Worm (Caenorhabditis elegans) whole organism, mixed stage, embryonic: ENCODE measurements around the gene lron-13.

Experiments
- ceh-83 ChIP-seq: fragments of 200-800 bp; sonication (Bioruptor generic); optimal IDR thresholded peaks from 2 replicates; lab custom pipeline; 2018; ENCODE audit warnings: mild to moderate bottlenecking, missing genetic modification characterization, missing compliant biosample characterization
- elt-3 ChIP-seq: fragments of 150-350 bp; optimal IDR thresholded peaks from 2 replicates; lab custom pipeline; 2014; ENCODE audit warnings: missing biosample characterization, missing genetic modification characterization
- lin-13 ChIP-seq: fragments of 150-350 bp; optimal IDR thresholded peaks from 2 replicates; lab custom pipeline; 2014; ENCODE audit warnings: missing biosample characterization, missing genetic modification characterization
- lin-32 ChIP-seq: fragments of 200-800 bp; sonication (Bioruptor generic); optimal IDR thresholded peaks from 2 replicates; lab custom pipeline; 2018; ENCODE audit warnings: mild to moderate bottlenecking, missing genetic modification characterization, missing compliant biosample characterization
- mls-2 ChIP-seq: sonication (generic microtip); optimal IDR thresholded peaks from 2 replicates; lab custom pipeline; 2016; ENCODE audit warnings: mild to moderate bottlenecking, missing genetic modification characterization, moderate library complexity, missing compliant biosample characterization
- nhr-12 ChIP-seq: fragments of 150-350 bp; optimal IDR thresholded peaks from 2 replicates; lab custom pipeline; 2014; ENCODE audit warnings: missing biosample characterization, missing genetic modification characterization
- nhr-237 ChIP-seq: fragments of 150-350 bp; optimal IDR thresholded peaks from 2 replicates; lab custom pipeline; 2014; ENCODE audit warnings: missing biosample characterization, missing genetic modification characterization
- nhr-76 ChIP-seq: sonication (generic microtip); optimal IDR thresholded peaks from 2 replicates; lab custom pipeline; 2017; ENCODE audit warnings: missing biosample characterization, missing genetic modification characterization
- sptf-1 ChIP-seq: sonication (generic microtip); optimal IDR thresholded peaks from 2 replicates; lab custom pipeline; 2017; ENCODE audit warnings: mild to moderate bottlenecking, missing genetic modification characterization, moderate library complexity, missing compliant biosample characterization
- unc-39 ChIP-seq: fragments of 150-350 bp; optimal IDR thresholded peaks from 2 replicates; lab custom pipeline; 2014; ENCODE audit warnings: missing biosample characterization, missing genetic modification characterization
- ztf-11 ChIP-seq: fragments of 150-350 bp; optimal IDR thresholded peaks from 2 replicates; lab custom pipeline; 2014; ENCODE audit warnings: missing biosample characterization, missing genetic modification characterization

DNA sequence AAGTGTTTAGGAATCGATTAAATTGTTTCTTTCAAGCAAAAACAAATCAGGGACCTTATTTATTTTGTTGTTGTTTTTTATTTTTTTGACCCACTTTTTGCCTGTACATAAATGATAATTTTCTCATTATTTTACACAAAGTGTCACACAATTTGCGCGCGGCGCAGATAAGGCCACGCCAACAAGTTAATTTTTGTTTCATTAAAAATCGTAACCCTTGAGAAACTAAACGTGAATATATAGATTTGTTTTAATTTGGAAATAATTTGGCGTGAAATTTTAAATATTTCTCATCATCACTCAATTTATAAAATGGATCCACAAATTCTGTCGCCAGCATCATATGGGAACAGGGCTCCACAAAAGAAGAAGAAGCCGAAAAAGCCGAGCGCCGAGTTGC is 53.3 kb downstream of the lron-13 start, which contains the start of gene T05D4.5:
- no peak for TF ChIP-seq mls-2
- no peak for TF ChIP-seq elt-3
- TF ChIP-seq unc-39 (tag; lab: Kevin White, UChicago): no peak
- TF ChIP-seq nhr-76: no peak
- no peak for TF ChIP-seq nhr-237 (tag; lab: Kevin White, UChicago)
- no peak for TF ChIP-seq nhr-12
- no peak for TF ChIP-seq sptf-1 (tag; lab: Kevin White, UChicago)
- TF ChIP-seq ceh-83 (GFP tag; lab: Kevin White, UChicago): no peak
- no peak for TF ChIP-seq lin-13
- no peak for TF ChIP-seq ztf-11 (tag; lab: Kevin White, UChicago)
- TF ChIP-seq lin-32 (GFP tag; lab: Kevin White, UChicago): no peak
